Worm (Caenorhabditis elegans) whole organism, mixed stage, embryonic: ENCODE data around the gene T05C7.7.
A peak's percentile ranks its signal among the peaks of the same experiment; 100 is the strongest.

Experiments
- blmp-1 ChIP-seq: fragments of 150-350 bp; optimal IDR thresholded peaks from 2 replicates; lab custom pipeline; 2014; ENCODE audit warnings: missing biosample characterization, missing genetic modification characterization
- ceh-43 ChIP-seq: fragments of 200-800 bp; sonication (Bioruptor generic); optimal IDR thresholded peaks from 2 replicates; lab custom pipeline; 2018; ENCODE audit warnings: mild to moderate bottlenecking, missing genetic modification characterization, moderate library complexity, missing compliant biosample characterization
- ceh-83 ChIP-seq: fragments of 200-800 bp; sonication (Bioruptor generic); optimal IDR thresholded peaks from 2 replicates; lab custom pipeline; 2018; ENCODE audit warnings: mild to moderate bottlenecking, missing genetic modification characterization, missing compliant biosample characterization
- hlh-1 ChIP-seq: fragments of 150-350 bp; optimal IDR thresholded peaks from 2 replicates; lab custom pipeline; 2014; ENCODE audit warnings: missing biosample characterization, missing genetic modification reagents, missing genetic modification characterization
- nhr-28 ChIP-seq: fragments of 150-350 bp; optimal IDR thresholded peaks from 2 replicates; lab custom pipeline; 2014; ENCODE audit warnings: missing biosample characterization, missing genetic modification characterization
- sptf-1 ChIP-seq: sonication (generic microtip); optimal IDR thresholded peaks from 2 replicates; lab custom pipeline; 2017; ENCODE audit warnings: mild to moderate bottlenecking, missing genetic modification characterization, moderate library complexity, missing compliant biosample characterization
- unc-39 ChIP-seq: fragments of 150-350 bp; optimal IDR thresholded peaks from 2 replicates; lab custom pipeline; 2014; ENCODE audit warnings: missing biosample characterization, missing genetic modification characterization
- unc-62 ChIP-seq: fragments of 150-350 bp; optimal IDR thresholded peaks from 2 replicates; lab custom pipeline; 2014; ENCODE audit warnings: missing biosample characterization, missing genetic modification reagents, missing genetic modification characterization
- ztf-11 ChIP-seq: fragments of 150-350 bp; optimal IDR thresholded peaks from 2 replicates; lab custom pipeline; 2014; ENCODE audit warnings: missing biosample characterization, missing genetic modification characterization

DNA sequence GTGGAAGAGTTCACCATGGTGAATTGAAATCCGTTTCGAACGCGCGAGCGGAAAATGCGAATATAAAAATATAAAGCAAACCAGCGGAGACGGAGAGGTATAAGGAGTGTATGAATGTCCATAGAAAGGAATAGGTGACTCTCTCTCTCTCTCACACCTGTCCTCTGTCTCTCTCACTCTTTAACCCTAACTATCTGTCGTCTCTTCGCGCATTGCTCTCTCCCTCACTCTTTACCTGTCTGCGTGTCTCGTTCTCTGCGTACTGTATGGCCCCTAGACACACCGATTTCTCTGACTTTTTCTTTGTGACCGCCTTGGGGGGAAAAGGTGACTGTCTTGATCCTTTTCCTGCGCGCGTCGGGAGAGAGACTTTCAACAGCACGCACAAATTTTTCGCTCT, 10.3 kb upstream of the T05C7.7 start:
- TF ChIP-seq ceh-43 (GFP tag; lab: Kevin White, UChicago): no peak
- TF ChIP-seq ztf-11 (tag; lab: Kevin White, UChicago): no peak
- no peak for TF ChIP-seq unc-62 (GFP tag; lab: Kevin White, UChicago)
- TF ChIP-seq unc-39: no peak
- TF ChIP-seq sptf-1 (tag; lab: Kevin White, UChicago): peak; percentile 29
- TF ChIP-seq nhr-28 (tag; lab: Kevin White, UChicago): no peak
- no peak for TF ChIP-seq hlh-1 (tag; lab: Kevin White, UChicago)
- no peak for TF ChIP-seq blmp-1 (tag; lab: Kevin White, UChicago)
- no peak for TF ChIP-seq ceh-83 (GFP tag; lab: Kevin White, UChicago)
